Fruit fly (Drosophila melanogaster): ENCODE data around the gene ND-42.

Gene ND-42

DNA sequence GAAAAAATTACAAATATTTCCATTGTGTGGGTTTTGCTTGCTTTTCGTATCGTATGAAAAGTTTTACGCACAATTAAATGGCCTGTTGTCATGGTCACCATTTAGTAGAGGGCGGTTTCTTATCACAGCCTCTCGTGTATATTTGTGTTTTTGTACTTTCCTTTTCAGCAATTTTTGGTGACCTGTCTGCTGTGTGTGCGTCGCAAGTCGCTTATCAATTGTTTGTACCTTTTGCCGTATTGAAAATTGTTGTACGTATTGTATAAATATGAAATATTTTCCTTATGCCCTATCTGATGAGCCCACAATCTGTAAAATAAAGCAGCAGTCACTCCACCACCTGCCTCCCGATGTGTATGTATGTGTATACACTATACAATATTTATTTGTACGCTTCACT lies 38.9 kb downstream of the ND-42 start (continued):
- no peak for TF ChIP-seq Taf1 (GFP tag; IDR thresholded peaks at IDR 0.05)

DNA sequence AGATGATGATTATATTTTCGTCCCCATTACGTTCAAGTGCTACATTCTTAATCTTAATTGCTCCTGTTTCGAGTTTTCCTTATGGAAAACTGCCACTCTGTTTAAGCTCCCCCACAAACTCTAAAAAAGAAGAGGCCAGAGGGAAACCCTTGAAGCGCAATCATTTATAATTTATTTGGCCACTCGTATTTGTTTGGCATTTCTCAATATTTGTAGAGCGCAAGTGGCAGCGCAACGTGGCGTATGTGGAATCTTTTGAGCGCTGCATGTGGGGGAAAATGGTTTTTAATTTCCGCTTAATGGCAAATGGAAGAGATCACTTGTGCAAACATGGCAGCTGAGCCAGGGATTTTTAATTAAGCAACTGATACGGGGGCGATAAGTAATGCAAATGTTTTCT lies 39.7 kb downstream of the ND-42 start:
- TF ChIP-seq Awh (GFP tag; IDR thresholded peaks at IDR 0.05) (0 out of 2 replicates have a peak, but pooled peaks have one; percentile 15), gt (GFP tag; IDR thresholded peaks at IDR 0.05) (no peak), Fer3 (tag; optimal IDR thresholded peaks at IDR 0.05) (no peak), gro (GFP tag; optimal IDR thresholded peaks at IDR 0.05) (no peak), CG12071 (GFP tag; optimal IDR thresholded peaks at IDR 0.05) (peak; percentile 54), dmrt99B (tag; optimal IDR thresholded peaks at IDR 0.05) (no peak), fd64A (GFP tag; optimal IDR thresholded peaks at IDR 0.05) (peak; percentile 12), Lhr (GFP tag; optimal IDR thresholded peaks at IDR 0.05) (no peak), cad (GFP tag; optimal IDR thresholded peaks at IDR 0.05) (no peak), Spps (tag; optimal IDR thresholded peaks at IDR 0.05) (no peak), chinmo (GFP tag; IDR thresholded peaks at IDR 0.05; ENCODE audit: partially characterized antibody) (no peak), CG1647 (GFP tag; optimal IDR thresholded peaks at IDR 0.05) (no peak), cg (GFP tag; optimal IDR thresholded peaks at IDR 0.05) (no peak), bcd (GFP tag; optimal IDR thresholded peaks at IDR 0.05) (no peak), CG8765 (GFP tag; IDR thresholded peaks at IDR 0.05) (no peak), sens (GFP tag) (peak; percentile 77), CG7839 (tag; optimal IDR thresholded peaks at IDR 0.05) (no peak), CG6813 (GFP tag; optimal IDR thresholded peaks at IDR 0.05) (peak; percentile 13), Dek (tag; optimal IDR thresholded peaks at IDR 0.05) (no peak), pan (optimal IDR thresholded peaks at IDR 0.05) (no peak), pan (GFP tag; optimal IDR thresholded peaks at IDR 0.05 in 1 of 2, IDR thresholded peaks at IDR 0.05 in 1 of 2) (no peak), vvl (GFP tag; IDR thresholded peaks at IDR 0.05) (no peak), Stat92E (GFP tag; optimal IDR thresholded peaks at IDR 0.05) (no peak), bsh (GFP tag; optimal IDR thresholded peaks at IDR 0.05) (peak in 1 of 2 experiments; percentile 6)

DNA sequence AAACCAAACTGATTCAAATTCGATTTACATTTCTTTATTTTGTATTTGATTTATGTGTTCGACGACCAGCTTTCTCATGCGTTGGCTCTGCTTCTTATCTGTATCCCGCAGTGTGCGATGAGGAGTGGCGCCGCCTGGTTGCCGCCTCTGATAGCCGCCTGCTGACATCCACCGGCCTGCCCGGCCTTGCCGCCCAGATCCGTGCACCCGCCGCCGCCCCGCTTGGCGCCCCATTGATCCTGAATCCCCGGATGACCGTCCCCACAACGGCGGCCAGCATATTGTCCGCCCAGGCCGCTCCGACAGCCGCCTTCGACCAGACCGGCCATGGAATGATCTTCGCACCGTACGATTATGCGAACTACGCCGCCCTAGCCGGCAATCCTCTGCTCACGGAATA lies 44.1 kb downstream of the ND-42 start:
- TF ChIP-seq Hr39 (optimal IDR thresholded peaks at IDR 0.05) (peak; percentile 57), ato (GFP tag; IDR thresholded peaks at IDR 0.05; ENCODE audit: partially characterized antibody) (0 out of 2 replicates have a peak, but pooled peaks have one; percentile 6), danr (GFP tag; IDR thresholded peaks at IDR 0.05) (no peak), bsh (GFP tag; optimal IDR thresholded peaks at IDR 0.05) (no peak), zfh1 (GFP tag; IDR thresholded peaks at IDR 0.05) (0 out of 3 replicates have a peak, but pooled peaks have one; percentile 28), bab2 (GFP tag; optimal IDR thresholded peaks at IDR 0.05) (no peak), z (GFP tag; IDR thresholded peaks at IDR 0.05) (0 out of 3 replicates have a peak, but pooled peaks have one; percentile 11), Ets65A (GFP tag) (peak; percentile 11), CG12071 (GFP tag; optimal IDR thresholded peaks at IDR 0.05) (no peak)

DNA sequence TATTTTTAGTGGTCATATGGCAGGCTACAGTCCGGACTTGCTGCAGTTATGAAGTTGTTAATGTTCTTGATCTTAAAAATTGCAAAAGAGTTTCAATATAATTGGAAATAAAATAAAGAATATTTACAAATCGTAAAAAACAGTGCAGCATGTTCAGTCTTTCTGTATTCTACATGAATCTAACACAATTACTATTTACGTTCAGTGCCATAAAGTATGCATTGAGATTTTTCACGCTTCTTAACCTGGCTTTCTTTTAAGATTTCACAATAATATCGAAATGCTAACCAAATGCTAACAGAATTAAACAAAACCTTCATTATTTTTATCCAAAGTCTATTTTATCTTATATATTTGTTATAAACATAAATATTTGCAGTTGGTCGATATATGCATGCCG lies 45.0 kb downstream of the ND-42 start:
- TF ChIP-seq TFAM (GFP tag; optimal IDR thresholded peaks at IDR 0.05) (no peak), stwl (tag; optimal IDR thresholded peaks at IDR 0.05) (peak; percentile 85), vvl (GFP tag; IDR thresholded peaks at IDR 0.05) (no peak), emc (GFP tag; optimal IDR thresholded peaks at IDR 0.05) (no peak), pzg (GFP tag; optimal IDR thresholded peaks at IDR 0.05) (no peak), CG15696 (tag; optimal IDR thresholded peaks at IDR 0.05) (no peak), danr (GFP tag; IDR thresholded peaks at IDR 0.05) (no peak), sr (GFP tag; IDR thresholded peaks at IDR 0.05) (no peak), Doc3 (GFP tag; IDR thresholded peaks at IDR 0.05; ENCODE audit: partially characterized antibody) (no peak), tio (GFP tag; optimal IDR thresholded peaks at IDR 0.05) (no peak), Max (GFP tag; optimal IDR thresholded peaks at IDR 0.05) (no peak), CG10543 (GFP tag; optimal IDR thresholded peaks at IDR 0.05) (no peak), sug (tag; optimal IDR thresholded peaks at IDR 0.05) (no peak), ham (GFP tag; IDR thresholded peaks at IDR 0.05) (no peak), CG2199 (GFP tag; IDR thresholded peaks at IDR 0.05) (peak; percentile 88), Bdp1 (GFP tag; optimal IDR thresholded peaks at IDR 0.05) (no peak), Kr (GFP tag; optimal IDR thresholded peaks at IDR 0.05) (no peak), nmo (GFP tag; optimal IDR thresholded peaks at IDR 0.05) (no peak)

Measured in whole organism, embryonic.